Worm (Caenorhabditis elegans): Measurements from ENCODE around the gene cyk-4.
A peak's percentile ranks its signal among the peaks of the same experiment; 100 is the strongest.

cyk-4 gene

ce11 chrIII:13770017-13770416, 1.0 kb downstream of the cyk-4 start:
- TF ChIP-seq ceh-28 (tag; optimal IDR thresholded peaks at IDR 0.05) (no peak), mdl-1 (tag; optimal IDR thresholded peaks at IDR 0.05) (no peak), ceh-16 (tag; optimal IDR thresholded peaks at IDR 0.05) (no peak), daf-12 (tag; optimal IDR thresholded peaks at IDR 0.05) (no peak), egl-27 (tag; optimal IDR thresholded peaks at IDR 0.05) (no peak), unc-62 (GFP tag; optimal IDR thresholded peaks at IDR 0.05) (no peak), lin-39 (tag; optimal IDR thresholded peaks at IDR 0.05) (no peak), aly-2 (tag; optimal IDR thresholded peaks at IDR 0.05) (no peak), skn-1 (tag; optimal IDR thresholded peaks at IDR 0.05) (no peak), nfya-1 (tag; optimal IDR thresholded peaks at IDR 0.05; ENCODE audit: insufficient read depth) (no peak), pha-4 (tag; optimal IDR thresholded peaks at IDR 0.05) (no peak), elt-3 (tag; optimal IDR thresholded peaks at IDR 0.05) (no peak), nhr-23 (tag; optimal IDR thresholded peaks at IDR 0.05) (no peak), fkh-2 (tag; optimal IDR thresholded peaks at IDR 0.05) (no peak), nhr-28 (tag; optimal IDR thresholded peaks at IDR 0.05) (no peak), nhr-11 (tag; optimal IDR thresholded peaks at IDR 0.05) (no peak), nhr-67 (tag; optimal IDR thresholded peaks at IDR 0.05) (no peak)

ce11 chrIII:13768074-13768662, 2.9 kb downstream of the cyk-4 start, which contains the start of gene rml-1:
rml-1 (minus strand) TSS chrIII:13768092.
- TF ChIP-seq hmg-11 (tag; optimal IDR thresholded peaks at IDR 0.05) (peak; percentile 5), pha-4 (tag; optimal IDR thresholded peaks at IDR 0.05) (peak; percentile 1), mdl-1 (tag; optimal IDR thresholded peaks at IDR 0.05) (no peak)

- TF ChIP-seq lsy-12 (tag; optimal IDR thresholded peaks at IDR 0.05) (peak; percentile 31), jun-1 (tag; optimal IDR thresholded peaks at IDR 0.05) (no peak), nhr-77 (tag; optimal IDR thresholded peaks at IDR 0.05) (no peak), elt-2 (tag; optimal IDR thresholded peaks at IDR 0.05) (peak; percentile 94), fkh-10 (GFP tag; optimal IDR thresholded peaks at IDR 0.05) (no peak), ZK546.5 (tag; optimal IDR thresholded peaks at IDR 0.05) (no peak), ceh-28 (tag; optimal IDR thresholded peaks at IDR 0.05) (no peak), mdl-1 (tag; optimal IDR thresholded peaks at IDR 0.05) (no peak), egl-27 (tag; optimal IDR thresholded peaks at IDR 0.05) (no peak), lin-39 (tag; optimal IDR thresholded peaks at IDR 0.05) (no peak), tbx-2 (tag; optimal IDR thresholded peaks at IDR 0.05) (no peak), nhr-67 (tag; optimal IDR thresholded peaks at IDR 0.05) (no peak), ztf-4 (tag; optimal IDR thresholded peaks at IDR 0.05) (no peak), nfya-1 (tag; optimal IDR thresholded peaks at IDR 0.05; ENCODE audit: insufficient read depth) (peak; percentile 8), sea-2 (GFP tag; optimal IDR thresholded peaks at IDR 0.05) (no peak), eor-1 (tag; optimal IDR thresholded peaks at IDR 0.05) (no peak), mml-1 (tag; optimal IDR thresholded peaks at IDR 0.05) (no peak), ztf-11 (tag; optimal IDR thresholded peaks at IDR 0.05) (no peak), unc-39 (tag; optimal IDR thresholded peaks at IDR 0.05) (no peak), unc-62 (GFP tag; optimal IDR thresholded peaks at IDR 0.05) (no peak), snpc-4 (tag; optimal IDR thresholded peaks at IDR 0.05) (no peak), nhr-25 (tag; optimal IDR thresholded peaks at IDR 0.05) (no peak), nhr-12 (tag; optimal IDR thresholded peaks at IDR 0.05) (no peak), lin-15B (tag; optimal IDR thresholded peaks at IDR 0.05) (no peak), egl-5 (tag; optimal IDR thresholded peaks at IDR 0.05) (no peak), hmg-11 (tag; optimal IDR thresholded peaks at IDR 0.05) (no peak), nhr-43 (tag; optimal IDR thresholded peaks at IDR 0.05; ENCODE audit: poor library complexity, severe bottlenecking) (peak; percentile 76), nhr-11 (tag; optimal IDR thresholded peaks at IDR 0.05) (no peak), ceh-9 (tag; optimal IDR thresholded peaks at IDR 0.05) (no peak), skn-1 (tag; optimal IDR thresholded peaks at IDR 0.05) (no peak), ama-1 (optimal IDR thresholded peaks at IDR 0.05) (no peak), nhr-23 (tag; optimal IDR thresholded peaks at IDR 0.05) (no peak), daf-12 (tag; optimal IDR thresholded peaks at IDR 0.05) (no peak), ceh-16 (tag; optimal IDR thresholded peaks at IDR 0.05) (no peak), nhr-237 (tag; optimal IDR thresholded peaks at IDR 0.05) (no peak), R02D3.7 (tag; optimal IDR thresholded peaks at IDR 0.05) (no peak), pqm-1 (tag; optimal IDR thresholded peaks at IDR 0.05) (peak; percentile 46), pha-4 (tag; optimal IDR thresholded peaks at IDR 0.05) (no peak)
Measured at ce11 chrIII:13766704-13767323, 4.2 kb downstream of the cyk-4 start.
